Worm (Caenorhabditis elegans) whole organism, L4 larva: ENCODE results near the gene sre-46.

Experiments
- ZK337.2 ChIP-seq: fragments of 200-800 bp; sonication (Bioruptor generic); IDR thresholded peaks from 2 replicates; pipeline ENCODE4 v1.3.6; 2022; ENCODE audit warnings: missing genetic modification reagents, missing genetic modification characterization, missing compliant biosample characterization
- ama-1 ChIP-seq: fragments of 150-350 bp; optimal IDR thresholded peaks from 2 replicates; lab custom pipeline; 2014; ENCODE audit warnings: inconsistent platforms, mixed read lengths
- fkh-10 ChIP-seq: fragments of 150-350 bp; optimal IDR thresholded peaks from 2 replicates; lab custom pipeline; 2014; ENCODE audit warnings: missing biosample characterization, missing genetic modification reagents, missing genetic modification characterization
- nhr-48 ChIP-seq: sonication (generic microtip); optimal IDR thresholded peaks from 2 replicates; lab custom pipeline; 2016; ENCODE audit warnings: mild to moderate bottlenecking, missing genetic modification characterization, missing compliant biosample characterization

ce11 chrII:13756232-13756631 is 35.1 kb upstream of the sre-46 start:
- TF ChIP-seq nhr-48 (tag; lab: Kevin White, UChicago), result no peak
- no peak for TF ChIP-seq ama-1 (lab: Kevin White, UChicago)
- no peak for TF ChIP-seq ZK337.2
- TF ChIP-seq fkh-10, result no peak
